In genomic region chr3L:10822364-10823231, dm6 we compare ENCODE assay signal across 4 fruit fly cellular contexts.
A peak's percentile ranks its signal among the peaks of the same experiment; 100 is the strongest.
TF ChIP-seq lines count a peak whose summit lies in the region.

No protein-coding gene starts in this region.

- TF ChIP-seq CTCF in whole organism, embryonic (GFP tag; optimal IDR thresholded peaks at IDR 0.05; lab: Kevin White, UChicago) = no peak

TF ChIP-seq in whole organism, embryonic, 481 proteins besides CTCF, POLR2A, EP300 and RAD21 (continues in another document):
- TF ChIP-seq chinmo (GFP tag; IDR thresholded peaks at IDR 0.05; lab: Robert Waterston, UW; ENCODE audit: partially characterized antibody) (no peak), lbe (GFP tag; optimal IDR thresholded peaks at IDR 0.05; lab: Kevin White, UChicago) (no peak), CG31388 (GFP tag; optimal IDR thresholded peaks at IDR 0.05; lab: Kevin White, UChicago) (no peak), Ptx1 (GFP tag; IDR thresholded peaks at IDR 0.05; lab: Robert Waterston, UW) (peak; percentile 78), ci (GFP tag; IDR thresholded peaks at IDR 0.05; lab: Robert Waterston, UW) (peak; percentile 78), E2f2 (GFP tag; IDR thresholded peaks at IDR 0.05; lab: Robert Waterston, UW) (peak; percentile 52; the same call in 1 of the 2 replicates), CG12104 (GFP tag; optimal IDR thresholded peaks at IDR 0.05; lab: Kevin White, UChicago) (no peak), en (GFP tag; optimal IDR thresholded peaks at IDR 0.05; lab: Kevin White, UChicago) (peak; percentile 2), Neu2 (GFP tag; optimal IDR thresholded peaks at IDR 0.05; lab: Kevin White, UChicago; ENCODE audit: borderline replicate concordance) (no peak), ranshi (GFP tag; IDR thresholded peaks at IDR 0.05; lab: Robert Waterston, UW) (peak; percentile 80), vfl (GFP tag; optimal IDR thresholded peaks at IDR 0.05; lab: Kevin White, UChicago) (peak; percentile 49), CG15696 (tag; optimal IDR thresholded peaks at IDR 0.05; lab: Kevin White, UChicago) (peak; percentile 5), CG18476 (GFP tag; optimal IDR thresholded peaks at IDR 0.05; lab: Kevin White, UChicago) (peak; percentile 60), CHES-1-like (GFP tag; optimal IDR thresholded peaks at IDR 0.05; lab: Kevin White, UChicago) (no peak), Elba2 (GFP tag; optimal IDR thresholded peaks at IDR 0.05; lab: Kevin White, UChicago) (no peak), fu2 (GFP tag; optimal IDR thresholded peaks at IDR 0.05; lab: Kevin White, UChicago) (no peak), CG32772 (GFP tag; IDR thresholded peaks at IDR 0.05; lab: Robert Waterston, UW) (peak; percentile 66), CG11247 (GFP tag; IDR thresholded peaks at IDR 0.05; lab: Robert Waterston, UW) (peak; percentile 69), Adf1 (GFP tag; IDR thresholded peaks at IDR 0.05; lab: Robert Waterston, UW) (0 out of 2 replicates have a peak, but pooled peaks have one; percentile 13), CG14050 (GFP tag; IDR thresholded peaks at IDR 0.05; lab: Robert Waterston, UW) (peak; percentile 63), hkb (optimal IDR thresholded peaks at IDR 0.05; lab: Kevin White, UChicago) (no peak), hkb (GFP tag; IDR thresholded peaks at IDR 0.05; lab: Robert Waterston, UW) (peak; percentile 88)

TF ChIP-seq in whole organism, prepupa, 60 proteins besides CTCF, POLR2A, EP300 and RAD21 (continues in another document):
- peak; percentile 5 for TF ChIP-seq acj6 (GFP tag; optimal IDR thresholded peaks at IDR 0.05; lab: Kevin White, UChicago)
- peak; percentile 16 for TF ChIP-seq CG6792 (GFP tag; optimal IDR thresholded peaks at IDR 0.05; lab: Kevin White, UChicago)
- no peak for TF ChIP-seq fkh (GFP tag; optimal IDR thresholded peaks at IDR 0.05; lab: Kevin White, UChicago)
- no peak for TF ChIP-seq CG8319 (GFP tag; optimal IDR thresholded peaks at IDR 0.05; lab: Kevin White, UChicago)
- TF ChIP-seq fd85E (GFP tag; optimal IDR thresholded peaks at IDR 0.05; lab: Kevin White, UChicago) = no peak
- TF ChIP-seq CG11762 (GFP tag; optimal IDR thresholded peaks at IDR 0.05; lab: Kevin White, UChicago; ENCODE audit: insufficient read depth) = no peak
- TF ChIP-seq CG9139 (GFP tag; optimal IDR thresholded peaks at IDR 0.05; lab: Kevin White, UChicago) = no peak
- peak; percentile 5 to 13 for TF ChIP-seq ss (GFP tag; optimal IDR thresholded peaks at IDR 0.05; lab: Kevin White, UChicago)
- TF ChIP-seq OdsH (GFP tag; optimal IDR thresholded peaks at IDR 0.05; lab: Kevin White, UChicago) = peak; percentile 31
- TF ChIP-seq achi (GFP tag; optimal IDR thresholded peaks at IDR 0.05; lab: Kevin White, UChicago) = peak; percentile 36
- peak; percentile 28 for TF ChIP-seq CG10669 (GFP tag; optimal IDR thresholded peaks at IDR 0.05; lab: Kevin White, UChicago)
- peak; percentile 28 for TF ChIP-seq Hr4 (GFP tag; optimal IDR thresholded peaks at IDR 0.05; lab: Kevin White, UChicago)
- peak; percentile 13 for TF ChIP-seq CG6808 (GFP tag; optimal IDR thresholded peaks at IDR 0.05; lab: Kevin White, UChicago)
- TF ChIP-seq CG11902 (GFP tag; optimal IDR thresholded peaks at IDR 0.05; lab: Kevin White, UChicago) = no peak
- TF ChIP-seq CG3032 (tag; optimal IDR thresholded peaks at IDR 0.05; lab: Kevin White, UChicago) = peak; percentile 11
- no peak for TF ChIP-seq CG7368 (GFP tag; optimal IDR thresholded peaks at IDR 0.05; lab: Kevin White, UChicago)
- TF ChIP-seq CG6163 (GFP tag; IDR thresholded peaks at IDR 0.05; lab: Robert Waterston, UW) = no peak
- TF ChIP-seq CG32006 (GFP tag; optimal IDR thresholded peaks at IDR 0.05; lab: Kevin White, UChicago) = peak; percentile 50
- peak; percentile 21 for TF ChIP-seq CG8632 (GFP tag; optimal IDR thresholded peaks at IDR 0.05; lab: Kevin White, UChicago)
- TF ChIP-seq CG4318 (GFP tag; optimal IDR thresholded peaks at IDR 0.05; lab: Kevin White, UChicago) = no peak
- 0 out of 3 replicates have a peak, but pooled peaks have one; percentile 23 for TF ChIP-seq eg (GFP tag; IDR thresholded peaks at IDR 0.05; lab: Robert Waterston, UW)
- TF ChIP-seq CG15336 (GFP tag; IDR thresholded peaks at IDR 0.05; lab: Robert Waterston, UW) = peak; percentile 52; the same call in 1 of the 2 replicates
- peak; percentile 30 for TF ChIP-seq Met (GFP tag; optimal IDR thresholded peaks at IDR 0.05; lab: Kevin White, UChicago)

TF ChIP-seq in whole organism, pupa, 21 proteins besides CTCF, POLR2A, EP300 and RAD21:
- TF ChIP-seq CG4496 (GFP tag; IDR thresholded peaks at IDR 0.05; lab: Robert Waterston, UW) (0 out of 3 replicates have a peak, but pooled peaks have one; percentile 26), CG10348 (GFP tag; IDR thresholded peaks at IDR 0.05; lab: Robert Waterston, UW) (no peak), CG13204 (GFP tag; optimal IDR thresholded peaks at IDR 0.05; lab: Kevin White, UChicago) (no peak), EcR (GFP tag; optimal IDR thresholded peaks at IDR 0.05; lab: Kevin White, UChicago) (no peak), Pif1A (GFP tag; optimal IDR thresholded peaks at IDR 0.05; lab: Kevin White, UChicago) (peak; percentile 50), CG12605 (GFP tag; IDR thresholded peaks at IDR 0.05; lab: Robert Waterston, UW) (no peak), gl (tag; optimal IDR thresholded peaks at IDR 0.05; lab: Kevin White, UChicago) (no peak), CG14655 (GFP tag; optimal IDR thresholded peaks at IDR 0.05; lab: Kevin White, UChicago) (peak; percentile 48), Ets98B (GFP tag; IDR thresholded peaks at IDR 0.05; lab: Robert Waterston, UW) (no peak), rn (GFP tag; IDR thresholded peaks at IDR 0.05; lab: Robert Waterston, UW) (no peak), CG17806 (tag; optimal IDR thresholded peaks at IDR 0.05; lab: Kevin White, UChicago) (peak; percentile 40), D1 (tag; optimal IDR thresholded peaks at IDR 0.05; lab: Kevin White, UChicago) (no peak), CG8301 (tag; optimal IDR thresholded peaks at IDR 0.05; lab: Kevin White, UChicago) (peak; percentile 25), Snoo (tag; optimal IDR thresholded peaks at IDR 0.05; lab: Kevin White, UChicago) (no peak), fd96Ca (GFP tag; IDR thresholded peaks at IDR 0.05; lab: Robert Waterston, UW) (no peak), CG8159 (tag; optimal IDR thresholded peaks at IDR 0.05; lab: Kevin White, UChicago) (peak; percentile 63), Pif1B (GFP tag; optimal IDR thresholded peaks at IDR 0.05; lab: Kevin White, UChicago) (peak; percentile 10), CG15710 (tag; optimal IDR thresholded peaks at IDR 0.05; lab: Kevin White, UChicago) (peak; percentile 59), CG34367 (tag; optimal IDR thresholded peaks at IDR 0.05; lab: Kevin White, UChicago) (no peak), CG9948 (tag; optimal IDR thresholded peaks at IDR 0.05; lab: Kevin White, UChicago) (peak; percentile 51), CG32121 (GFP tag; IDR thresholded peaks at IDR 0.05; lab: Robert Waterston, UW) (no peak)

TF ChIP-seq in whole organism, wandering third instar larva, 38 proteins besides CTCF, POLR2A, EP300 and RAD21:
- peak; percentile 35 for TF ChIP-seq psq (GFP tag; optimal IDR thresholded peaks at IDR 0.05; lab: Kevin White, UChicago)
- no peak for TF ChIP-seq brk (GFP tag; optimal IDR thresholded peaks at IDR 0.05; lab: Kevin White, UChicago)
- TF ChIP-seq br (GFP tag; optimal IDR thresholded peaks at IDR 0.05; lab: Kevin White, UChicago) = no peak
- no peak for TF ChIP-seq Mio (GFP tag; optimal IDR thresholded peaks at IDR 0.05; lab: Kevin White, UChicago)
- peak; percentile 15 for TF ChIP-seq Sp1 (GFP tag; optimal IDR thresholded peaks at IDR 0.05; lab: Kevin White, UChicago)
- TF ChIP-seq sv (GFP tag; optimal IDR thresholded peaks at IDR 0.05; lab: Kevin White, UChicago) = peak; percentile 55
- peak in 1 of 2 experiments; percentile 43 for TF ChIP-seq foxo (GFP tag; optimal IDR thresholded peaks at IDR 0.05; lab: Kevin White, UChicago)
- no peak for TF ChIP-seq Hr83 (GFP tag; optimal IDR thresholded peaks at IDR 0.05; lab: Kevin White, UChicago; ENCODE audit: poor library complexity, severe bottlenecking)
- no peak for TF ChIP-seq Myc (optimal IDR thresholded peaks at IDR 0.05; lab: Kevin White, UChicago)
- peak; percentile 39 for TF ChIP-seq h (GFP tag; optimal IDR thresholded peaks at IDR 0.05; lab: Kevin White, UChicago)
- no peak for TF ChIP-seq dmrt93B (GFP tag; optimal IDR thresholded peaks at IDR 0.05; lab: Kevin White, UChicago)
- TF ChIP-seq HLH106 (tag; optimal IDR thresholded peaks at IDR 0.05; lab: Kevin White, UChicago) = peak; percentile 35
- TF ChIP-seq ey (GFP tag; optimal IDR thresholded peaks at IDR 0.05; lab: Kevin White, UChicago) = peak; percentile 33
- no peak for TF ChIP-seq Hr78 (GFP tag; optimal IDR thresholded peaks at IDR 0.05; lab: Kevin White, UChicago)
- TF ChIP-seq OdsH (GFP tag; optimal IDR thresholded peaks at IDR 0.05; lab: Kevin White, UChicago) = peak; percentile 21
- TF ChIP-seq fru (GFP tag; optimal IDR thresholded peaks at IDR 0.05; lab: Kevin White, UChicago) = peak; percentile 35
TF ChIP-seq in whole organism, wandering third instar larva: peak in this region for 9.

Comparison
In these comparisons a context has a peak if more than half of its experiments do, and no peak if none do; other contexts are left out.
1. Of the 7 proteins assayed by ChIP-seq in both whole organism, embryonic and whole organism, prepupa: peak only in whole organism, embryonic: Blimp-1, CG6854, Gug and Sox102F; only in whole organism, prepupa: none; in both: none; in neither: 3.